Fruit fly (Drosophila melanogaster) S2 (cell line): ENCODE data around the gene Ork1.

Experiments used
- CG8478 ChIP-seq: fragments of >200 bp; optimal IDR thresholded peaks from 2 replicates; lab custom pipeline; 2018
- CTCF ChIP-seq, 2 experiments: fragments of >200 bp; optimal IDR thresholded peaks; 2 replicates each; lab custom pipeline; 2018

The Ork1 gene

DNA sequence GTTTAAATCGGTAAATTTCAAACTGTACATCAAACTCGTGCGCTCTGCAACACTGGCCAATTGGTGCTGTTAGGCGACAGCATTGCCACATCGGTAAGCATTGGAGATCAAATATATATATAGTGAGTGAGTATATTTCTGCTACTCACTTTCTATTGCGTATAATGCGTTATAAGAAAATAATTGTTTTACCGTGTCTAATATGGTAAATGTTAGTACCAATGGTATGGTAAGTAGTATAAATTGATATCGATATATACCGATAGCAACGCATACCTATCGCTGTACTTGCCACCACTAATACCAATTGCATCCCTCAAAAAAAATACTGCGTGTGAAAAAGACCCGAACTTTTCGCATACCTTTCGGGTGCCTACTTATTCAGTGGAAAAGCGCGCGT, 33.7 kb downstream of the Ork1 start, which contains the start of the genes sofe and CG2186:
sofe (minus strand) TSS at position 38 of the 400 bp plus-strand sequence.
CG2186 (plus strand) TSS at position 280 of the 400 bp plus-strand sequence.
- TF ChIP-seq CTCF (optimal IDR thresholded peaks at IDR 0.05; lab: Kevin White, UChicago) (peak in 1 of 2 experiments; percentile 23), CG8478 (no peak)

DNA sequence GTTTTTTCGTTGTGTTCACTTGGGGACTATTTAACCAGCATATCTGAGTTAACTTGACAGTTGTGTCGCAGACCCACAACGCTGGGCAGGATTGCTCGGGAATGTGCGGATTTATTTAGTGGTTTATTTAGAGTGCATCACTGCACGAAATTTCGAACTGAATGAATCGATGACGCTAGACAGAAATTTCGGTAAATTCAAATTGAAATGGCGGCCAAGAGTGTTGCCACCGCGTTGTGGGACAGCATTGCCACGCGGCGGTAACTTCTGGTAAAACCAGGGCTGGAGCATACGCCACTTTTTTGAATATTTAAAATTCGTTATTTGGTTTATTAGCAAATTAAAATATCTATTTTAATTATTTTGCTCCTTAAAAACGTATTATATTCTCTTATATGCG, 36.4 kb downstream of the Ork1 start, which contains the start of gene feo:
feo (minus strand) TSS at position 184 of the 400 bp plus-strand sequence.
- no peak for TF ChIP-seq CG8478
- TF ChIP-seq CTCF (optimal IDR thresholded peaks at IDR 0.05; lab: Kevin White, UChicago) = peak in 1 of 2 experiments; percentile 25

DNA sequence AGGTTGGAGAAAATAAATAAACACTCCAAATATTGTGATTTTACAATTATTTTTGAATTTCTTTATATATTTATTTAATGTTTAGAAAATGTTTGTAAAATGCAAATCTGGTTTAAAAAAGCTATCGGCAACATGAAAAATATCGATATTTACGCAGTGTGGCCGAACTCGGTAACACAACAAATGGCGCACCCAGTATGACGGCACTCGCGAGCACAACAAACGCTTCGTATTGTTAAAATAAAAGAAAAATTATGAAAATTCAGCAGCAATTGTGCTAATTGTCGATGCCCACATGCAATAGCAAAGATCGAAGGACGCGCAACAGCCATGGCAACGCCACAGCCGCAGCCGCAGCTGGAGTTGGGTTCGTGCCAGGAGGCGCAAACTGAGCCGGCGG, 42.5 kb downstream of the Ork1 start, which contains the start of gene CG2202:
CG2202 (plus strand) TSS at position 193 of the 400 bp plus-strand sequence.
- TF ChIP-seq CTCF (optimal IDR thresholded peaks at IDR 0.05; lab: Kevin White, UChicago) (no peak), CG8478 (no peak)

DNA sequence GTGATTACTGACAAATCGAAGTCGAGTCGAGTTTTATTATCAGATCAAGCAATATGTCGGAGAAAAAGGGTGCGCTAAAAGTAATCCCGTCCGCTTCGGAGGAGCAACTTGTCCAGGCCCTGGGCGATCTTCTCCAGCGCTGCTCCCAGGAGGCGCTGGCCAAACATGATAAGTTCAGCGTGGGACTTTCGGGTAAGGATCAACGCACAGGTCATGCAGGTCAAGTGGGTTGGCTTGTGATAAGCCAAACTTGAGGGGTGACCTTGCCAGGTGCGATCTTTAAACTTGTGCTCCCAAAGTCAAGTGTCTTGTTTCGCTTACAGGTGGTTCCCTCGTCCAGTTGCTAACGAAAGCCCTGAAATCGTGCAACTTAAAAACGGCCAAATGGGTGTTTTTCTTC, 43.6 kb downstream of the Ork1 start:
- TF ChIP-seq CG8478 (no peak), CTCF (optimal IDR thresholded peaks at IDR 0.05; lab: Kevin White, UChicago) (no peak)

DNA sequence GAGAGGGAATG, 43.8 kb downstream of the Ork1 start, which contains the start of gene Pgls:
Pgls (plus strand) TSS at position 3 of the 11 bp plus-strand sequence.
- TF ChIP-seq CTCF (optimal IDR thresholded peaks at IDR 0.05; lab: Kevin White, UChicago) (no peak), CG8478 (no peak)

DNA sequence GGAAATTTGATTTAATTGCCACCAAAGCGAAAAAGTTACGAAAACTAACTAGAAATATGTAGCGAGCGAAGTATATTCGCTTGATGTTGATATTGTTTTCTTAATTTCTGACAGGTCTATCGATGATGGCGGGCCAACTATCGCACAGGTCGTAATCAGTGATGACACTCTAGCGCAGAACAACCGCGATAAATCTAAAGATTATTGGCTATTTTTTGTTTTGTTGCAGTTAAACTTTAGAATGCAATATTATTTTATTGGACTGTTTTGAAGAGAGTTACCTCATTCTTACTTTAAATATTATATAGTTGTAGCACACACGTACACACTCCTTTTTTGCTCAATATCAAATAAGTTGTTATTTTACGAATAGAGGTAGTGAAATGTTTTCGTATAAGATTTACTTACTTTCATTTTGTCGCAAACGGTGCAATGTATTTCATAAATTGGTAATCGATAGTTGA, 44.0 kb downstream of the Ork1 start, which contains the start of gene sbr:
sbr (minus strand) TSS at position 121 of the 464 bp plus-strand sequence.
- no peak for TF ChIP-seq CTCF (optimal IDR thresholded peaks at IDR 0.05; lab: Kevin White, UChicago)
- no peak for TF ChIP-seq CG8478

DNA sequence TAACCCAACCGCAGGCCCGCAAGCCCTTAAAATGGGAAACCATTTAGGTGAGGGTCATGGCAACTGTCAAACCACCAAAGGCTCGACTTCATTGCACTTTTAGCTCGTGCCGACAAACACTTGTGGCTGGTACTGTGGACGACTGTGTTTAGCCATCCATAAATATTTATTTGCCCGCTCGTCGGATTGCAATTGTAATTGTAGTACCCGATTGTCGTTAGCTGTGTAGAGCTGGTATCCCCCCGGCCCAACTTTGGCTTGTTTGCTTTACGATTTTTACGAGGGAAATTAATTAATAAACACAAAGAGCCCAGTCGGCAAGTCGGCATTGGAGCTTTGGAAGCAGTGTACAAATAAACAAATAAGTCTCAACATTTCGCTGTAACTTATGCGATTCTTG, 45.8 kb downstream of the Ork1 start:
- no peak for TF ChIP-seq CG8478
- TF ChIP-seq CTCF (optimal IDR thresholded peaks at IDR 0.05; lab: Kevin White, UChicago) = no peak

DNA sequence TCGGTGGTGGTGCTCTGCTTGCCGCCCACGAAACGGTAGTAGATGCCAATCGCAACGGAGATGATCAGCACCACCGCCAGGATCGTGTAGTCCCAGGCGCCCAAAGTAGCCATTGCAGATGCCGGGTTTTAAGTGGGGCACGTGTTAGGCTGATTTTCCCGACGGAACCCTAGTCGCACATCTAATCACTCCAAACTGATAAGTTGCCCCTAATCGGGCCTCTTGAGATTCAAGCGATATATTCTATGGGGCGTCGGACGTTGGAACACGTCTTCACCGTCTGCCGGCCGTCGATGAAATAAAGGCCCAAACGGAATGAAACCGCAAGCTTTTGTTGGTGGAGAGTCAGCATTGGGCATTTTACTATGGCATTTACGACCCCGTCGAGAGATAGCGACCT, 46.2 kb downstream of the Ork1 start, which contains the start of gene CG32669:
CG32669 (minus strand) TSS at position 275 of the 400 bp plus-strand sequence.
- no peak for TF ChIP-seq CG8478
- no peak for TF ChIP-seq CTCF (optimal IDR thresholded peaks at IDR 0.05; lab: Kevin White, UChicago)

DNA sequence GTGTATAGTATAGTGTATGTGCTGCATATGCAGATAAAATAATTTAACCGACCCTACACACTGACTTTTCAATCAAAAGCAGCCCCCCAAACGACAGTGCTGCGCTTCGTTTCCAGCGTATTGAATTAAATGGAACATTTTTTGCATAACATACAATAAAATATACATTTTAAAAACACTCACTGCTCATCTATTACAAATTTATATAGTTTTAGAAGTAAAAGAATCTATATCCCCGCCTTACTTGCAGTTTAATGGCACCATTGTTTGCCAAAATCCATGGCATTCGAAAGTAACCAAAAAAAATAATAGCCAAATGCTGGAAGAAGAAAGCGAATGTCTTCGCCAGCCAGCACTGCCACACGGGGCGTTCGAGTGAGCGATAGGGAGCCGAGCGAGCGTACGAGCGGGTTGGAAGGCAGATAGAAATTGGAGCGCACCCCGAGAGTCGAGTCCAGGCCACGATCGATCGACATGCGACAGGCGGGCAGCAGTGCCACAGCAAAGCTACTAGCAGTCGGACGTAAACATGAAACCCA, 49.3 kb downstream of the Ork1 start, which contains the start of gene CG15209:
CG15209 (plus strand) TSS at position 489 of the 539 bp plus-strand sequence.
- TF ChIP-seq CG8478 (no peak), CTCF (optimal IDR thresholded peaks at IDR 0.05; lab: Kevin White, UChicago) (no peak)

DNA sequence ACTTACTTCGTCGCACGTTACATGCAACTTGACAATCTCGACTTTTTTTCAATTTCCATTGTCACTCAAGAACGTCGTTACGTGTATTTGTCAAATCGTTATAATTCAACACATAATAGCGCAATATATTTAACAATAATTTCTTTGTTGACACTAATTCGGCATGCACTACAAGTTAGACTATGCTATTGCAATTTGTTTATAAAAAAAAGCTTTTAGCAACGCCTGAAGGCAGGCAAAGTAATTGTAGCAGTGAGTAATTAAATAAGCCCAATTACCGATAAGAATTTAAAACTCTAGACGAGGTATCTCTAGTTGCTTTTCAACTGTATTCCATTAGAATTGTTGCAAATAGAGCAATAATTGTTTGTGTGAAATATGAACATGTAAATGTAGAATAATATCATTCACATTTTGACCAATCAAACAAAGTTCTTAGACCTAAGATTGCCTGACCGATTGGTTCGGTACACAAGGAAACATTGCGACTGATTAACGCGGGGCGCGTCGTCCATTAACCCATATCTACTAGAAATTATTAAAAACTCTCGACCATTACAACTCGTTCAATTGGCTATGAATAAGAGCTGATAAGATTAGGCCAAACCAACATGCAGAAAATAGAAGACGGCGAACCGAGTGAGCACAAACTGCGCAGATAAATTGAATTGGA, 50.0 kb downstream of the Ork1 start:
- TF ChIP-seq CG8478 (no peak), CTCF (optimal IDR thresholded peaks at IDR 0.05; lab: Kevin White, UChicago) (no peak)

DNA sequence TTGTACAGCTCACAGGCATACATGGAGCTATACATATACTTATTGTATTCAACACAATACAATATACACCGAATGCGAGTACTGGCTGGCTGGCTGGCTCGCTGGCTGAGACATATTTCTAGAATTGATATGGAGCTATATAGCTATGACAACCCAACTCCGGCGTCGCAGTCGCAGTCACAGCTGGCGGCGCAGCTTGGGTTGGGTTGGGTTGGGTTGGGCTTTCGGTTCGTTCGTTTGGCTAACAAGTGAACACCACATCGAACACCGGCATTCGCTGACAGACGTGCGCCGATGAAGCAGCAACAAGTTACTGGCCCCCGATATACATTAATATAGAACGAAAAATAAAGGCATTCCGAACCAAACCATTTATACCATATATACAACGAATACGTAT, 52.1 kb downstream of the Ork1 start, which contains the start of gene CG15210:
CG15210 (plus strand) TSS at position 269 of the 400 bp plus-strand sequence.
- TF ChIP-seq CG8478 (no peak), CTCF (optimal IDR thresholded peaks at IDR 0.05; lab: Kevin White, UChicago) (no peak)

DNA sequence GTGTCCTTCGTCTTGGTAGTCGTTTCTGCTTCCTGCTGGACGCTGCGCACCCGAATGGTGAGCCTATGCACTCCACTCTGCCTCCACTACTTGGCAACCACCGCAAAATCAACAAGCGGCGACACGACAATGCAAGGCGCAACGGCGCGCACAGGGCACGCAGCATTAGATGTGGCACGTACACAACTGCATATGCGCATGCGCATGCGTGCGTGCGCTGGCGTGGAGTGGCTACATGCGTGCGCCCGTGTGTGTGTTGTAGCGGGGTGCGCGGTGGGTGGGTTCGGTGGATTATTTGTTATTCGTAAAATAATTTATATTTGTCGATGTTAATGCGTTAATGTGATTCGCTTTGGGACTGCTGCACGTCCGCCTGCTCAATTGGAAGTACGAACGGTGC, 55.4 kb downstream of the Ork1 start:
- no peak for TF ChIP-seq CG8478
- no peak for TF ChIP-seq CTCF (optimal IDR thresholded peaks at IDR 0.05; lab: Kevin White, UChicago)

DNA sequence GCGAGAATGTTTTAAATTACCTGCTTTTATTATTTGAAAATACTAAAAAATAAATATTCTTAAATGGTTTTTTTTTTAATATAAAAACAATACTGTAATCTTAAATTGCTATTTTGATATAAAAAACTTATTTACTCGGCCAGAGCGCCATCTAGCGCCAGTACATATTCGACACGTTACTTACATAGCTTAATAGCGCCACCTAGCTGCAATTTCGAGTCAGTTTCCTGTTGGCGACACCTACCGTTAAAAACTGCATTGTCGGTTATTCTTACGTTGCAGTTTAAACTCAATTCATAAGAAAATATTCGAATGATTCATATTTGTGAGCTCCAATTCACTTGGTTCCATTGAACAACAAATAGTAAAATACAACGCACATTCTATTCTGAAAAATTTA, 58.7 kb downstream of the Ork1 start:
- TF ChIP-seq CTCF (optimal IDR thresholded peaks at IDR 0.05; lab: Kevin White, UChicago) = peak; percentile 94 to 98
- no peak for TF ChIP-seq CG8478
